Worm (Caenorhabditis elegans): ENCODE measurements around the gene F01G10.9.

DNA sequence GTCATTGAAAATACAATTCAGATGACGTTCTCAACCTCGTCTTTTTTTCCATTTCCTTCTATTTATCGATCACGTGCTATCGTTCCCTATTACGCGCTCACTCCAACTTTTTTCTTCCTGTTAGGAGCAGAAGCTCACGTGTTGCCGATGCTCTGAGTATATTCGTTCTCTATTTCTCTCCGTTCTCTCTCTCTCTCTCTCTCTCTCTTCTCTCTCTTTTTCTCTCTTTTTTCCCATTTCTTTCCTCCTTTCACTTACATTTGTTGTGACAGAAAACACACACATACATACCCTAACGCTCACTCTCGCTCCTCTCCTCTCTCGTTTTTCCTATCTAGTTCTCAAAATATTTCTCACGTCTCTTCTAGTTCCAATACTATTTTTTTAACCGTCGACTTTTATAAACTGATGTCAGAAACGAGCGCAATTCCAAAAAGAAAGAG lies 7.1 kb downstream of the F01G10.9 start:
- no peak for TF ChIP-seq lin-11 (tag; optimal IDR thresholded peaks at IDR 0.05)
- no peak for TF ChIP-seq pha-4 (tag; optimal IDR thresholded peaks at IDR 0.05)
- TF ChIP-seq ama-1 (optimal IDR thresholded peaks at IDR 0.05): no peak
- no peak for TF ChIP-seq ceh-9 (tag; optimal IDR thresholded peaks at IDR 0.05)
